Worm (Caenorhabditis elegans) whole organism, early embryonic: Measurements from ENCODE around the gene str-190.

Experiments used
- B0310.2 ChIP-seq: sonication (generic microtip); optimal IDR thresholded peaks from 2 replicates; lab custom pipeline; 2016; ENCODE audit warnings: mild to moderate bottlenecking, missing genetic modification characterization, missing compliant biosample characterization
- F13C5.2 ChIP-seq: sonication (generic microtip); optimal IDR thresholded peaks from 2 replicates; lab custom pipeline; 2017; ENCODE audit warnings: mild to moderate bottlenecking, missing genetic modification characterization, inconsistent platforms, missing compliant biosample characterization
- aly-1 ChIP-seq: sonication (generic microtip); optimal IDR thresholded peaks from 2 replicates; lab custom pipeline; 2016; ENCODE audit warnings: missing genetic modification characterization, missing compliant biosample characterization
- ama-1 ChIP-seq: fragments of 150-350 bp; optimal IDR thresholded peaks from 2 replicates; lab custom pipeline; 2014
- ceh-13 ChIP-seq: fragments of 200-800 bp; sonication (Bioruptor generic); optimal IDR thresholded peaks from 2 replicates; lab custom pipeline; 2018; ENCODE audit warnings: mild to moderate bottlenecking, missing genetic modification characterization, missing compliant biosample characterization
- ceh-36 ChIP-seq: sonication (generic microtip); optimal IDR thresholded peaks from 2 replicates; lab custom pipeline; 2016; ENCODE audit warnings: missing genetic modification characterization, inconsistent platforms, missing compliant biosample characterization
- ets-7 ChIP-seq: sonication (generic microtip); optimal IDR thresholded peaks from 2 replicates; lab custom pipeline; 2016; ENCODE audit warnings: missing genotype, missing genetic modification characterization, missing compliant biosample characterization
- flt-1 ChIP-seq: fragments of 200-800 bp; sonication (Bioruptor generic); IDR thresholded peaks from 2 replicates; pipeline ENCODE4 v1.3.6; 2022; ENCODE audit warnings: missing genetic modification characterization, missing compliant biosample characterization
- hmbx-1 ChIP-seq: sonication (generic microtip); optimal IDR thresholded peaks from 2 replicates; lab custom pipeline; 2016; ENCODE audit warnings: mild to moderate bottlenecking, missing genetic modification characterization, missing compliant biosample characterization
- hmg-4 ChIP-seq: fragments of 200-800 bp; sonication (Bioruptor generic); optimal IDR thresholded peaks from 2 replicates; lab custom pipeline; 2018; ENCODE audit warnings: mild to moderate bottlenecking, missing genetic modification characterization, missing compliant biosample characterization
- hnd-1 ChIP-seq: sonication (generic microtip); optimal IDR thresholded peaks from 2 replicates; lab custom pipeline; 2016; ENCODE audit warnings: missing genetic modification characterization, missing compliant biosample characterization
- pes-1 ChIP-seq: fragments of 200-800 bp; sonication (Bioruptor generic); IDR thresholded peaks from 2 replicates; pipeline ENCODE4 v1.3.6; 2022; ENCODE audit warnings: missing genetic modification reagents, missing genetic modification characterization, missing compliant biosample characterization
- scrt-1 ChIP-seq: fragments of 200-800 bp; sonication (Bioruptor generic); IDR thresholded peaks from 2 replicates; pipeline ENCODE4 v1.3.6; 2022; ENCODE audit warnings: missing genetic modification characterization, missing compliant biosample characterization
- sea-1 ChIP-seq: fragments of 200-800 bp; sonication (Bioruptor generic); conservative IDR thresholded peaks from 2 replicates; pipeline ENCODE4 v1.3.6; 2022; ENCODE audit warnings: missing genetic modification characterization, missing compliant biosample characterization
- tbx-11 ChIP-seq: fragments of 200-800 bp; sonication (Bioruptor generic); IDR thresholded peaks from 2 replicates; pipeline ENCODE4 v1.3.6; 2022; ENCODE audit warnings: missing genetic modification characterization, missing compliant biosample characterization
- tbx-37 ChIP-seq: fragments of 200-800 bp; sonication (Bioruptor generic); conservative IDR thresholded peaks from 2 replicates; pipeline ENCODE4 v1.3.6; 2022; ENCODE audit warnings: missing genetic modification reagents, missing genetic modification characterization, missing compliant biosample characterization
- tra-4 ChIP-seq: sonication (generic microtip); optimal IDR thresholded peaks from 2 replicates; lab custom pipeline; 2017; ENCODE audit warnings: missing genetic modification characterization, missing compliant biosample characterization

str-190 gene

DNA sequence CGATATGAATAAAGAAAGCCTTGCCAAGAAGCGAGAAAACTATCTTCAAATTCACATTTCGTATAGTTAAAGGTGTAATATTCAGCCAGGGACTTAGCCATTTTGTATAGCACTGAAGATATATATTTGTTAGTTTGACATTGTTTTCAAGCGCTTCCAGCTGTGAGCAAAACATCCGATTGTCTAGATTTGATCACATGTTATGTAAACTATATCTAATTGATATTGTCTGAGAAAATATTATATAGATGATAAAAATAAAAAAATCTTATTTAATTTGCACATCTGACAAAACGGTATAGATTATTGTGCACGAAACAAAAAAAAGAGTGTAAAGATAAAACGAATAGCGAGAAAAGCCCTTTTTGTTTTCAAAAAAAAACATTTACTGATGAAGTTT is 13.6 kb downstream of the str-190 start, which contains the start of gene srh-89:
TSS of gene srh-89 (minus strand) at position 101 of the 400 bp plus-strand sequence.
- TF ChIP-seq ceh-13: no peak
- TF ChIP-seq hnd-1 (tag; lab: Kevin White, UChicago): no peak
- no peak for TF ChIP-seq scrt-1 (GFP tag; lab: Robert Waterston, UW)
- TF ChIP-seq tra-4: no peak
- no peak for TF ChIP-seq B0310.2 (tag; lab: Kevin White, UChicago)
- TF ChIP-seq F13C5.2: no peak
- no peak for TF ChIP-seq ceh-36 (tag; lab: Kevin White, UChicago)
- TF ChIP-seq hmbx-1 (tag; lab: Kevin White, UChicago): no peak
- TF ChIP-seq pes-1 (GFP tag; lab: Robert Waterston, UW): no peak

DNA sequence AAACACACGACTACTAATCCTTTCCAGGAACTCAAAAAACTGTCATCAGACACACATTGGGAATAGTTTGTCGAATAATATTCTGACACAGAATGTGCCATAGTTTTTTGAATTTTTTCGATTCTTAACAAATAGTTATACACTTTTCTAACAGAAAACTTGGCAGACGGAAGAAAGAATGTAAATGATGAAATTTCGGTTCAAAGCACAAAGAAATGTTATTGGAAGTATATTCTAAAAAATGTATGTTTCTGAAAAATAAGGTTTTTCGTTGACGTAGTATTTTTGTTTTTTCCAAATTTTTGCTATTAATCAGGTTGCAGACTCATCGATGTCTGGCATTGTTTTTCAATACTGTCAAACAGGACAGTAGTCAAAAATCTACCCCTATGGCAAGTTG is 17.4 kb downstream of the str-190 start, which contains the start of gene srh-92:
TSS of gene srh-92 (minus strand) at position 101 of the 400 bp plus-strand sequence.
- TF ChIP-seq ceh-36 (tag; lab: Kevin White, UChicago) (no peak), hnd-1 (tag; lab: Kevin White, UChicago) (no peak), ets-7 (tag; lab: Kevin White, UChicago) (no peak), hmg-4 (GFP tag; lab: Kevin White, UChicago) (no peak), F13C5.2 (no peak), aly-1 (no peak), flt-1 (GFP tag; lab: Robert Waterston, UW) (no peak), B0310.2 (tag; lab: Kevin White, UChicago) (no peak), sea-1 (GFP tag; lab: Robert Waterston, UW) (no peak), tbx-11 (no peak), tra-4 (no peak), hmbx-1 (tag; lab: Kevin White, UChicago) (no peak), pes-1 (GFP tag; lab: Robert Waterston, UW) (no peak), tbx-37 (GFP tag; lab: Robert Waterston, UW) (no peak), ama-1 (lab: Kevin White, UChicago) (no peak), ceh-13 (no peak), scrt-1 (GFP tag; lab: Robert Waterston, UW) (no peak)

DNA sequence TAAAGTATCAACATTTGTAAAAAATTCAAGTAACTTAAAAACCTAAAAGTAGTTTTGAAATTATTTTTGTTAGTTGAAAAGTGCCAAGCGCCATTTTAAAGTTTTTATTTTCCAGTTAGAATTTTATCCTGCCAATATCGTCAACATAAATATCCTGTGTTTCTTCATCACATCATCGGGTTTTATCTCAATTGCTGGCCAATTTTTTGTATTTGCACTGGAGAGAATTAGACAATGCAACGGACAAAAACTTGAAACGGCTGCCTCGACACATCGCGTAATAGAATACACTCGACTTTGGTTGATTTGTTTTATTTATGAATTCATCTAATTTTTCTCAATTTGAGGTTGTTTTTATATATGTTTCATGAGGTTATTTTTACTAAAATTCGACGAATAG is 23.3 kb downstream of the str-190 start, which contains the start of gene F25E5.2:
TSS of gene F25E5.2 (plus strand) at position 301 of the 400 bp plus-strand sequence.
- no peak for TF ChIP-seq tbx-37 (GFP tag; lab: Robert Waterston, UW)
- TF ChIP-seq ceh-13: no peak
- TF ChIP-seq aly-1: no peak
- no peak for TF ChIP-seq ceh-36 (tag; lab: Kevin White, UChicago)
- TF ChIP-seq tra-4: no peak
- TF ChIP-seq pes-1 (GFP tag; lab: Robert Waterston, UW): no peak
- no peak for TF ChIP-seq F13C5.2
- TF ChIP-seq ets-7 (tag; lab: Kevin White, UChicago): no peak
- TF ChIP-seq ama-1 (lab: Kevin White, UChicago): no peak
- no peak for TF ChIP-seq hnd-1 (tag; lab: Kevin White, UChicago)

DNA sequence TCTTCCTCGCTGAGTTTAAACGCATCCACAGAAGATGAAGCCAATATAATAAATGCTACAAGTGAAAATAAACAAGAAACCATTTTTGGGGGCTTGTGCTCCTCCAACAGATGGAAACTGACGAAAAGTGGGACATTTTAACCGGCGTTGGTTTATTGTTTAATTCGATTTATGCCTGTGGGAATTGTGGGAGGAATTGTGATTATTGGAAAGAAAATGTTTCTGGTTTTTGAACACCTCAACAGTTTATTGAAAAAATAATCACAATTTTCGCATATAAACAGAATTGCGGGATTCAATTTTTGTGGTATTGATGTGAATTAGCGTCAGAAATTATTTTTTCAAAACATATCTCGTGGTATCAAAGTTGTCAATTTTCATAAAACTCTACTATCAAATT is 24.1 kb downstream of the str-190 start, which contains the start of gene try-8:
TSS of gene try-8 (minus strand) at position 101 of the 400 bp plus-strand sequence.
- TF ChIP-seq aly-1: no peak
- TF ChIP-seq scrt-1 (GFP tag; lab: Robert Waterston, UW): no peak
- no peak for TF ChIP-seq sea-1 (GFP tag; lab: Robert Waterston, UW)
- no peak for TF ChIP-seq B0310.2 (tag; lab: Kevin White, UChicago)
- TF ChIP-seq pes-1 (GFP tag; lab: Robert Waterston, UW): no peak
- no peak for TF ChIP-seq ama-1 (lab: Kevin White, UChicago)
- no peak for TF ChIP-seq tbx-11
- no peak for TF ChIP-seq ets-7 (tag; lab: Kevin White, UChicago)
- TF ChIP-seq hnd-1 (tag; lab: Kevin White, UChicago): no peak

DNA sequence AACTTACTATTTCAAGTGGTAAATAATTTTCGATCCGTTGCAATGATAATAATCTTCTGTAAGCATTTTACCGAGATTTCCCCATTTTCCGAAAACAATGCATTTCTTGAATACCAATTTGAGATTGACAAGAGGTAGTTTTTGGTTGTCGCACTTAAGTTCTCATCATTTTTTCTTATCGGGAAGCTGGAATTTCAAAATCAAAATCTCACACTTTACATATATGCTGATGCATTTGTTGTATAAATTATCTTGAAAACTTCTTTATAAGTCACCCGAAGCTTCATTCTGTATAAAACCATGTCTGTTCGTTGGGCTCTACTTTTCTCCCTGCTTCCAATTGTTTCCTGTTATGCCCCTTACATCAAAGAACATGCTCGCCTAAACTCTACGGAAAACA is 26.9 kb downstream of the str-190 start, which contains the start of gene try-11:
TSS of gene try-11 (plus strand) at position 301 of the 400 bp plus-strand sequence.
- TF ChIP-seq ceh-13: no peak
- TF ChIP-seq tbx-11: no peak
- TF ChIP-seq sea-1 (GFP tag; lab: Robert Waterston, UW): no peak
- no peak for TF ChIP-seq F13C5.2
- no peak for TF ChIP-seq hmbx-1 (tag; lab: Kevin White, UChicago)
- no peak for TF ChIP-seq B0310.2 (tag; lab: Kevin White, UChicago)
- no peak for TF ChIP-seq scrt-1 (GFP tag; lab: Robert Waterston, UW)
- TF ChIP-seq ceh-36 (tag; lab: Kevin White, UChicago): no peak
- TF ChIP-seq hmg-4 (GFP tag; lab: Kevin White, UChicago): no peak
- TF ChIP-seq ama-1 (lab: Kevin White, UChicago): no peak

DNA sequence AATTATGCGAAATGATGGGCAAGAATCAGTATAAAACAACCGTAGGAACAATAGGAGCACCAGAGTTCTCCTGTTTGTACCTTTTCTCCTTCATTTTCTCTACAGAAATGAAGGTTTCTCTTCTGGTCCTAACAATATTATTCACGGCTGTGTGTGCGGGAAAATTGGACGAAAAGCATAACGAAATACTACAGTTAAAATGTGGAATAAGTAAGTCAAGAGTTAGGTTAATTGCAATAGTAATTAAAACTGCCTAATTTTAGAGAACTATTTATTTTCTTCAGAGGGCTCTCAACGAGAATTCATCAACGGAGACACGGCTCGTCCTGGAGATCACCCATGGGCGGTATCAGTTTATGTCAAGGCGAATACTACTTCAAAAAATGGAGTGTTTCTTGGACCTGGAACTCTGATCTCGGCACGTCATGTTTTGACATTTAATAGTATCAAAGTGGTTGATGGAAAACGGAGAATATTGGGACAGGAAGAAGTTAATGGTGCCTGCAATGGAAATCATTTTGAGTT is 28.9 kb downstream of the str-190 start, which contains the start of gene try-12:
TSS of gene try-12 (plus strand) at position 51 of the 525 bp plus-strand sequence.
- TF ChIP-seq tra-4 (no peak), sea-1 (GFP tag; lab: Robert Waterston, UW) (no peak), scrt-1 (GFP tag; lab: Robert Waterston, UW) (no peak), aly-1 (no peak), ceh-13 (no peak), hnd-1 (tag; lab: Kevin White, UChicago) (no peak), flt-1 (GFP tag; lab: Robert Waterston, UW) (no peak), ama-1 (lab: Kevin White, UChicago) (no peak), pes-1 (GFP tag; lab: Robert Waterston, UW) (no peak)

DNA sequence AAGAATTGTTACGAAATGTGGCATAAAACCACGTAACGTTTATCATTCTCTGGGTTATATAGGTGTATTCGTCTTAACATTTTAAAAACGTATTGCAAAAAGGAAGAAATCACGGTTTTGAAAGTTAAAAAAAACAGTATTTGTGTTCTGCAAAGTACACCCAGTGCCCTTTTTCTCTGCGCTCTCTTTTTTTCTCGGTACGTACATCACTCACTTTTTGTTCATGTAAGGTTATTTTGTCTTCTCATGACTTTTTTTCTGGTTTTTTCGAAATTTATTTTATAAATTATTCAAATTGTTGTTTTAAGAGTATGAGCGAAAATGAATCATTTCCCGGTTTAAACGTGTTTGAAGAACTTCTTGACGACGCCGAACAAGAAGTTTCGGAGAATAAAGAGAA is 31.3 kb downstream of the str-190 start, which contains the start of gene F25E5.5:
TSS of gene F25E5.5 (plus strand) at position 301 of the 400 bp plus-strand sequence.
- TF ChIP-seq ets-7 (tag; lab: Kevin White, UChicago) (no peak), sea-1 (GFP tag; lab: Robert Waterston, UW) (no peak), hnd-1 (tag; lab: Kevin White, UChicago) (no peak), scrt-1 (GFP tag; lab: Robert Waterston, UW) (no peak), tbx-37 (GFP tag; lab: Robert Waterston, UW) (no peak), tbx-11 (no peak), tra-4 (no peak), ceh-13 (no peak)
